Worm (Caenorhabditis elegans): ENCODE measurements around the gene srh-71.

ce11 chrII:3111147-3111546 lies 12.2 kb upstream of the srh-71 start, which contains the start of gene Y25C1A.13:
- TF ChIP-seq elt-3 (tag; optimal IDR thresholded peaks at IDR 0.05), result no peak
- TF ChIP-seq lin-39 (tag; optimal IDR thresholded peaks at IDR 0.05), result no peak
- TF ChIP-seq tbx-2 (tag; optimal IDR thresholded peaks at IDR 0.05), result no peak
- TF ChIP-seq sea-2 (GFP tag; optimal IDR thresholded peaks at IDR 0.05), result no peak
- TF ChIP-seq unc-62 (GFP tag; optimal IDR thresholded peaks at IDR 0.05), result no peak
- no peak for TF ChIP-seq R02D3.7 (tag; optimal IDR thresholded peaks at IDR 0.05)
